Worm (Caenorhabditis elegans) whole organism, L1 larva: ENCODE measurements around the gene spig-9.

Experiments used
- C04F5.9 ChIP-seq: sonication (generic microtip); optimal IDR thresholded peaks from 2 replicates; lab custom pipeline; 2016; ENCODE audit warnings: missing genetic modification characterization, missing compliant biosample characterization
- C16A3.4 ChIP-seq: fragments of 150-350 bp; optimal IDR thresholded peaks from 2 replicates; lab custom pipeline; 2014; ENCODE audit warnings: missing biosample characterization, missing genetic modification characterization
- Y116A8C.19 ChIP-seq: sonication (generic microtip); optimal IDR thresholded peaks from 2 replicates; lab custom pipeline; 2016; ENCODE audit warnings: missing compliant biosample characterization, missing genetic modification characterization, borderline replicate concordance
- aha-1 ChIP-seq: fragments of 150-350 bp; optimal IDR thresholded peaks from 2 replicates; lab custom pipeline; 2014; ENCODE audit warnings: missing biosample characterization, missing genetic modification characterization
- alr-1 ChIP-seq: fragments of 200-800 bp; sonication (Bioruptor generic); optimal IDR thresholded peaks from 2 replicates; lab custom pipeline; 2018; ENCODE audit warnings: borderline replicate concordance, mild to moderate bottlenecking, missing genetic modification characterization, missing compliant biosample characterization
- aly-2 ChIP-seq: fragments of 150-350 bp; optimal IDR thresholded peaks from 2 replicates; lab custom pipeline; 2014; ENCODE audit warnings: missing biosample characterization, missing genetic modification characterization
- ama-1 ChIP-seq: fragments of 150-350 bp; optimal IDR thresholded peaks from 2 replicates; lab custom pipeline; 2014
- ceh-63 ChIP-seq: fragments of 200-800 bp; sonication (Bioruptor generic); optimal IDR thresholded peaks from 2 replicates; lab custom pipeline; 2018; ENCODE audit warnings: mild to moderate bottlenecking, missing genetic modification characterization, missing compliant biosample characterization
- ceh-8 ChIP-seq: fragments of 200-800 bp; sonication (Bioruptor generic); optimal IDR thresholded peaks from 2 replicates; lab custom pipeline; 2018; ENCODE audit warnings: mild to moderate bottlenecking, missing genetic modification characterization, moderate library complexity, missing compliant biosample characterization
- ceh-82 ChIP-seq, 3 experiments: fragments of 150-350 bp in 1 of 3; sonication (generic microtip) in 2 of 3; optimal IDR thresholded peaks; 2 replicates each; lab custom pipeline; 2014 to 2017; ENCODE audit warnings: missing biosample characterization in 3 of 3, missing genetic modification characterization in 3 of 3
- ceh-88 ChIP-seq: fragments of 200-800 bp; sonication (Bioruptor generic); IDR thresholded peaks from 2 replicates; pipeline ENCODE4 v1.3.6; 2022; ENCODE audit warnings: missing genetic modification characterization, missing compliant biosample characterization
- dsc-1 ChIP-seq: sonication (generic microtip); optimal IDR thresholded peaks from 2 replicates; lab custom pipeline; 2016; ENCODE audit warnings: mild to moderate bottlenecking, missing genetic modification characterization, missing compliant biosample characterization
- egl-13 ChIP-seq: sonication (generic microtip); optimal IDR thresholded peaks from 2 replicates; lab custom pipeline; 2016; ENCODE audit warnings: missing genotype, missing genetic modification reagents, missing genetic modification characterization, missing compliant biosample characterization
- elt-2 ChIP-seq: sonication (generic microtip); optimal IDR thresholded peaks from 2 replicates; lab custom pipeline; 2016; ENCODE audit warnings: missing genetic modification characterization, mild to moderate bottlenecking, inconsistent platforms, missing compliant biosample characterization, missing genetic modification reagents
- elt-3 ChIP-seq, 6 experiments: fragments of 150-350 bp in 1 of 6; sonication (generic microtip); optimal IDR thresholded peaks; 2 replicates each; lab custom pipeline; 2017 to 2018; ENCODE audit warnings: missing biosample characterization in 6 of 6, missing genetic modification characterization in 6 of 6, inconsistent platforms in 1 of 6
- ets-5 ChIP-seq: fragments of 200-800 bp; sonication (Bioruptor generic); IDR thresholded peaks from 2 replicates; pipeline ENCODE4 v1.3.6; 2022; ENCODE audit warnings: missing genetic modification characterization, missing compliant biosample characterization
- fkh-10 ChIP-seq: sonication (generic microtip); optimal IDR thresholded peaks from 2 replicates; lab custom pipeline; 2017; ENCODE audit warnings: missing biosample characterization, missing genetic modification reagents, missing genetic modification characterization
- fkh-8 ChIP-seq: sonication (generic microtip); optimal IDR thresholded peaks from 2 replicates; lab custom pipeline; 2016; ENCODE audit warnings: mild to moderate bottlenecking, missing genetic modification characterization, missing compliant biosample characterization
- hlh-17 ChIP-seq: fragments of 200-800 bp; sonication (Bioruptor generic); optimal IDR thresholded peaks from 2 replicates; lab custom pipeline; 2018; ENCODE audit warnings: missing genetic modification characterization, mild to moderate bottlenecking, missing compliant biosample characterization, moderate library complexity, borderline replicate concordance
- hlh-4 ChIP-seq: sonication (generic microtip); optimal IDR thresholded peaks from 2 replicates; lab custom pipeline; 2016; ENCODE audit warnings: mild to moderate bottlenecking, missing genetic modification characterization, missing compliant biosample characterization
- hpl-2 ChIP-seq: fragments of 150-350 bp; optimal IDR thresholded peaks from 2 replicates; lab custom pipeline; 2014; ENCODE audit warnings: missing biosample characterization, missing genetic modification reagents, missing genetic modification characterization
- jun-1 ChIP-seq: fragments of 150-350 bp; optimal IDR thresholded peaks from 2 replicates; lab custom pipeline; 2014; ENCODE audit warnings: missing biosample characterization, missing genetic modification reagents, missing genetic modification characterization
- lin-13 ChIP-seq: fragments of 150-350 bp; optimal IDR thresholded peaks from 2 replicates; lab custom pipeline; 2014; ENCODE audit warnings: missing biosample characterization, missing genetic modification reagents, missing genetic modification characterization
- lin-14 ChIP-seq: fragments of 200-800 bp; sonication (Bioruptor generic); optimal IDR thresholded peaks from 2 replicates; lab custom pipeline; 2018; ENCODE audit warnings: mild to moderate bottlenecking, missing genetic modification characterization, moderate library complexity, missing compliant biosample characterization
- lin-15B ChIP-seq: fragments of 150-350 bp; sonication (generic microtip); optimal IDR thresholded peaks from 3 replicates; lab custom pipeline; 2014; ENCODE audit warnings: missing biosample characterization, missing genetic modification characterization
- lin-35 ChIP-seq, 2 experiments: fragments of 150-350 bp; optimal IDR thresholded peaks; 2 replicates each; lab custom pipeline; 2014; ENCODE audit warnings: missing biosample characterization in 2 of 2, missing genetic modification characterization in 2 of 2, missing genetic modification reagents in 2 of 2
- mab-9 ChIP-seq: fragments of 200-800 bp; sonication (Bioruptor generic); IDR thresholded peaks from 2 replicates; pipeline ENCODE4 v1.3.6; 2022; ENCODE audit warnings: missing genetic modification reagents, missing genetic modification characterization, missing compliant biosample characterization
- mef-2 ChIP-seq: fragments of 150-350 bp; optimal IDR thresholded peaks from 2 replicates; lab custom pipeline; 2014; ENCODE audit warnings: missing biosample characterization, missing genetic modification characterization
- nhr-11 ChIP-seq: fragments of 150-350 bp; optimal IDR thresholded peaks from 2 replicates; lab custom pipeline; 2014; ENCODE audit warnings: missing biosample characterization, missing genetic modification characterization
- nhr-12 ChIP-seq: sonication (generic microtip); optimal IDR thresholded peaks from 2 replicates; lab custom pipeline; 2017; ENCODE audit warnings: missing biosample characterization, missing genetic modification characterization
- nhr-237 ChIP-seq: fragments of 150-350 bp; optimal IDR thresholded peaks from 2 replicates; lab custom pipeline; 2014; ENCODE audit warnings: missing biosample characterization, missing genetic modification characterization
- nhr-28 ChIP-seq: fragments of 150-350 bp; optimal IDR thresholded peaks from 2 replicates; lab custom pipeline; 2014; ENCODE audit warnings: missing biosample characterization, missing genetic modification characterization
- nhr-47 ChIP-seq: sonication (generic microtip); optimal IDR thresholded peaks from 2 replicates; lab custom pipeline; 2016; ENCODE audit warnings: mild to moderate bottlenecking, missing genetic modification characterization, moderate library complexity, missing compliant biosample characterization
- nhr-76 ChIP-seq: sonication (generic microtip); optimal IDR thresholded peaks from 2 replicates; lab custom pipeline; 2017; ENCODE audit warnings: missing biosample characterization, missing genetic modification characterization
- nhr-77 ChIP-seq: fragments of 150-350 bp; optimal IDR thresholded peaks from 2 replicates; lab custom pipeline; 2014; ENCODE audit warnings: missing biosample characterization, missing genetic modification characterization
- nhr-84 ChIP-seq: sonication (generic microtip); optimal IDR thresholded peaks from 2 replicates; lab custom pipeline; 2017; ENCODE audit warnings: missing biosample characterization, missing genetic modification characterization
- nhr-90 ChIP-seq: sonication (generic microtip); optimal IDR thresholded peaks from 2 replicates; lab custom pipeline; 2016; ENCODE audit warnings: mild to moderate bottlenecking, missing genetic modification characterization, missing compliant biosample characterization; ENCODE audit not compliant: poor library complexity
- pax-3 ChIP-seq: fragments of 200-800 bp; sonication (Bioruptor generic); optimal IDR thresholded peaks from 2 replicates; lab custom pipeline; 2018; ENCODE audit warnings: mild to moderate bottlenecking, missing genetic modification characterization, moderate library complexity, missing compliant biosample characterization
- pqm-1 ChIP-seq: sonication (generic microtip); optimal IDR thresholded peaks from 3 replicates; lab custom pipeline; 2017; ENCODE audit warnings: missing biosample characterization, missing genetic modification characterization
- snu-23 ChIP-seq: sonication (generic microtip); optimal IDR thresholded peaks from 2 replicates; lab custom pipeline; 2016; ENCODE audit warnings: missing genetic modification characterization, missing compliant biosample characterization
- sptf-1 ChIP-seq: fragments of 150-350 bp; optimal IDR thresholded peaks from 2 replicates; lab custom pipeline; 2014; ENCODE audit warnings: missing biosample characterization, missing genetic modification characterization
- sup-37 ChIP-seq: fragments of 200-800 bp; sonication (Bioruptor generic); optimal IDR thresholded peaks from 2 replicates; lab custom pipeline; 2018; ENCODE audit warnings: mild to moderate bottlenecking, missing genetic modification characterization, missing compliant biosample characterization
- swsn-7 ChIP-seq: sonication (generic microtip); optimal IDR thresholded peaks from 2 replicates; lab custom pipeline; 2016; ENCODE audit warnings: missing genetic modification characterization, missing compliant biosample characterization
- tlp-1 ChIP-seq: fragments of 150-350 bp; optimal IDR thresholded peaks from 2 replicates; lab custom pipeline; 2014; ENCODE audit warnings: missing biosample characterization, missing genetic modification characterization
- unc-130 ChIP-seq: fragments of 150-350 bp; optimal IDR thresholded peaks from 2 replicates; lab custom pipeline; 2017; ENCODE audit warnings: missing biosample characterization, missing genetic modification characterization, inconsistent platforms
- unc-30 ChIP-seq: sonication (generic microtip); optimal IDR thresholded peaks from 2 replicates; lab custom pipeline; 2017; ENCODE audit warnings: missing biosample characterization, missing genetic modification characterization
- xbp-1 ChIP-seq: sonication (generic microtip); optimal IDR thresholded peaks from 2 replicates; lab custom pipeline; 2016; ENCODE audit warnings: missing genetic modification characterization, missing compliant biosample characterization
- ztf-11 ChIP-seq, 2 experiments: sonication (generic microtip); optimal IDR thresholded peaks; 2 replicates each; lab custom pipeline; 2016 to 2017; ENCODE audit warnings: missing genetic modification characterization in 2 of 2, missing biosample characterization in 1 of 2, missing compliant biosample characterization in 1 of 2
- ztf-4 ChIP-seq: fragments of 150-350 bp; optimal IDR thresholded peaks from 2 replicates; lab custom pipeline; 2014; ENCODE audit warnings: missing biosample characterization, missing genetic modification characterization

The spig-9 gene

DNA sequence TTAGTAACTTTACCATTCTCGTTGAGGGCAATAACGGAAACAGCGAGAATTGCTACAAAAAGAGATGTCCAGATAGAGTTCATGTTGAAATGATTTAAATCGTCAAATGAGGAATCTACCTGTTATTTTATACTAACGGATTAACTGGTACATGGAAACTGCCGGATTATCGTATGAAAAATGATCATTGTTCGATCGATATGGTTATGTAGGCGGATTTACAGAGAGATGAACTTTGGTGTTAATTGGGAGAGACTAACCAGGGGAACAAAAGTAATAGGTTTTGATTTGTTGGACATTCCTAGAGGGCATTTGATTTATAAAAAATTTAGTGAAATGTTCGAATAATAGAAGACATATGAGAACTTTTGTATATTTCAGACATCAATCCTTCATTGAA, at the start of gene spig-9:
Gene spig-9 (minus strand): TSS at position 101 of the 400 bp plus-strand sequence.
- TF ChIP-seq lin-15B (tag; lab: Kevin White, UChicago) (no peak), nhr-84 (tag; lab: Kevin White, UChicago) (no peak), unc-30 (tag; lab: Kevin White, UChicago) (no peak), nhr-76 (tag; lab: Kevin White, UChicago) (no peak), ets-5 (GFP tag; lab: Robert Waterston, UW) (no peak), alr-1 (tag; lab: Kevin White, UChicago) (no peak), ceh-88 (GFP tag; lab: Robert Waterston, UW) (no peak), dsc-1 (tag; lab: Kevin White, UChicago) (no peak), ceh-82 (tag; optimal IDR thresholded peaks at IDR 0.05; lab: Kevin White, UChicago) (no peak), ztf-11 (tag; optimal IDR thresholded peaks at IDR 0.05; lab: Kevin White, UChicago) (no peak)

DNA sequence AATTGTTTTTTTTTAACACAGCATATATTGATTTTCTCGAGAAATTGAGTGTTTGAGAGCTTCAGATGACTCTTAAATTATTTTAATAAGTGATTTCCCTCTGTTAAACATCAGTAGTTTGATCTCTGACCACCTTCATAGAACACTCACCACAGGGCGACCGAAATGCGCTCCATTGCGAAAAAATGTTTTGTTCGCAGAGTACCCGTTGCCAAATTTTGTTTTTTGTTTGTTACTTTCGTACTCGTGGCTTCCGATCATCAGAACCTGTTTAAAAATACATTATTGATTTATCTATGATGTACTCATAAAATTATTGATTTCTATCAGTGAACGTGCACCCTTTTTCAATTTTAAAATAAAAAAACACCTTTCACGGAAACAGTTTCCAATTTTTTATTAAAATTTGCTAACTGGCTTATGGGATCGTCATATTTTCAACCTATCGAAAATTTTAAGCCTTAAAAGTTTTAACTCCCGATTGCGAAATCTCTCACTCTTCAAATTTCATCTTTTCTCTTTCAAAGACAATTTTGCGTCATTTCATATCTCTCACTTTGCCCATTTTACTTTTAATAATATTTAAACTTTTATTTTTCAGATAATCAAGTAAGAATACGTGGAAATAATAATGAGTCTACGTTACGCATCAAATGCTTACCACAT, 49.1 kb upstream of the spig-9 start, which contains the start of gene letm-1:
Gene letm-1 (plus strand): TSS at position 598 of the 666 bp plus-strand sequence.
- TF ChIP-seq nhr-90 (tag; lab: Kevin White, UChicago): no peak
- TF ChIP-seq snu-23: peak; percentile 39
- TF ChIP-seq ceh-63 (GFP tag; lab: Kevin White, UChicago): no peak
- TF ChIP-seq hlh-17 (GFP tag; lab: Kevin White, UChicago): no peak
- TF ChIP-seq hpl-2 (GFP tag; lab: Kevin White, UChicago): no peak
- no peak for TF ChIP-seq pqm-1
- no peak for TF ChIP-seq ceh-88 (GFP tag; lab: Robert Waterston, UW)
- peak; percentile 50 for TF ChIP-seq lin-14
- no peak for TF ChIP-seq lin-15B (tag; lab: Kevin White, UChicago)
- no peak for TF ChIP-seq pax-3 (tag; lab: Kevin White, UChicago)
- no peak for TF ChIP-seq sptf-1 (tag; lab: Kevin White, UChicago)
- no peak for TF ChIP-seq nhr-77
- no peak for TF ChIP-seq nhr-76 (tag; lab: Kevin White, UChicago)
- TF ChIP-seq swsn-7 (tag; lab: Kevin White, UChicago): no peak
- no peak for TF ChIP-seq mab-9 (GFP tag; lab: Robert Waterston, UW)
- TF ChIP-seq ceh-82 (tag; optimal IDR thresholded peaks at IDR 0.05; lab: Kevin White, UChicago): no peak
- no peak for TF ChIP-seq ets-5 (GFP tag; lab: Robert Waterston, UW)
- TF ChIP-seq nhr-84 (tag; lab: Kevin White, UChicago): no peak
- TF ChIP-seq C04F5.9 (tag; lab: Kevin White, UChicago): no peak
- TF ChIP-seq jun-1 (tag; lab: Kevin White, UChicago): no peak
- TF ChIP-seq nhr-12: no peak
- no peak for TF ChIP-seq ztf-4
- no peak for TF ChIP-seq hlh-4
- TF ChIP-seq elt-2: peak; percentile 2
- no peak for TF ChIP-seq egl-13 (tag; lab: Kevin White, UChicago)
- TF ChIP-seq Y116A8C.19: no peak
- no peak for TF ChIP-seq tlp-1 (tag; lab: Kevin White, UChicago)
- no peak for TF ChIP-seq fkh-10 (GFP tag; lab: Kevin White, UChicago)
- no peak for TF ChIP-seq nhr-47
- no peak for TF ChIP-seq nhr-28
- no peak for TF ChIP-seq fkh-8 (tag; lab: Kevin White, UChicago)
- TF ChIP-seq nhr-237: no peak
- TF ChIP-seq unc-130 (tag; lab: Kevin White, UChicago): no peak
- peak; percentile 48 for TF ChIP-seq C16A3.4 (tag; lab: Kevin White, UChicago)
- TF ChIP-seq xbp-1 (tag; lab: Kevin White, UChicago): no peak
- no peak for TF ChIP-seq ama-1 (lab: Kevin White, UChicago)
- no peak for TF ChIP-seq ztf-11 (tag; optimal IDR thresholded peaks at IDR 0.05; lab: Kevin White, UChicago)
- no peak for TF ChIP-seq aly-2 (tag; lab: Kevin White, UChicago)
- TF ChIP-seq alr-1 (tag; lab: Kevin White, UChicago): no peak
- no peak for TF ChIP-seq mef-2
- peak in 1 of 6 experiments; percentile 12 for TF ChIP-seq elt-3 (tag; optimal IDR thresholded peaks at IDR 0.05; lab: Kevin White, UChicago)
- no peak for TF ChIP-seq aha-1 (tag; lab: Kevin White, UChicago)
- no peak for TF ChIP-seq nhr-11 (tag; lab: Kevin White, UChicago)
- TF ChIP-seq ceh-8: no peak
- no peak for TF ChIP-seq lin-13 (GFP tag; lab: Kevin White, UChicago)
- no peak for TF ChIP-seq sup-37
- peak; percentile 17 to 54 for TF ChIP-seq lin-35 (GFP tag; optimal IDR thresholded peaks at IDR 0.05; lab: Kevin White, UChicago)
